Worm (Caenorhabditis elegans) whole organism, mixed stage, embryonic: ENCODE results near the gene C47D12.4.

Experiments used
- blmp-1 ChIP-seq: fragments of 150-350 bp; optimal IDR thresholded peaks from 2 replicates; lab custom pipeline; 2014; ENCODE audit warnings: missing biosample characterization, missing genetic modification characterization
- ces-1 ChIP-seq: fragments of 150-350 bp; optimal IDR thresholded peaks from 2 replicates; lab custom pipeline; 2014; ENCODE audit warnings: missing biosample characterization, missing genetic modification reagents, missing genetic modification characterization
- drap-1 ChIP-seq: fragments of 200-800 bp; sonication (Bioruptor generic); optimal IDR thresholded peaks from 3 replicates; lab custom pipeline; 2018; ENCODE audit warnings: mild to moderate bottlenecking, missing genetic modification characterization, missing compliant biosample characterization
- elt-1 ChIP-seq: sonication (generic microtip); optimal IDR thresholded peaks from 2 replicates; lab custom pipeline; 2017; ENCODE audit warnings: missing genetic modification characterization, mild to moderate bottlenecking, missing compliant biosample characterization, antibody characterized with exemption, moderate library complexity, borderline replicate concordance; ENCODE audit not compliant: insufficient read depth
- elt-3 ChIP-seq: fragments of 150-350 bp; optimal IDR thresholded peaks from 2 replicates; lab custom pipeline; 2014; ENCODE audit warnings: missing biosample characterization, missing genetic modification characterization
- hlh-1 ChIP-seq: fragments of 150-350 bp; optimal IDR thresholded peaks from 2 replicates; lab custom pipeline; 2014; ENCODE audit warnings: missing biosample characterization, missing genetic modification reagents, missing genetic modification characterization
- lin-32 ChIP-seq: fragments of 200-800 bp; sonication (Bioruptor generic); optimal IDR thresholded peaks from 2 replicates; lab custom pipeline; 2018; ENCODE audit warnings: mild to moderate bottlenecking, missing genetic modification characterization, missing compliant biosample characterization
- nhr-237 ChIP-seq: fragments of 150-350 bp; optimal IDR thresholded peaks from 2 replicates; lab custom pipeline; 2014; ENCODE audit warnings: missing biosample characterization, missing genetic modification characterization
- nhr-28 ChIP-seq: fragments of 150-350 bp; optimal IDR thresholded peaks from 2 replicates; lab custom pipeline; 2014; ENCODE audit warnings: missing biosample characterization, missing genetic modification characterization
- nhr-76 ChIP-seq: sonication (generic microtip); optimal IDR thresholded peaks from 2 replicates; lab custom pipeline; 2017; ENCODE audit warnings: missing biosample characterization, missing genetic modification characterization
- pha-4 ChIP-seq: fragments of 150-350 bp; optimal IDR thresholded peaks from 2 replicates; lab custom pipeline; 2018; ENCODE audit warnings: missing biosample characterization, missing genetic modification reagents, missing genetic modification characterization
- unc-39 ChIP-seq: fragments of 150-350 bp; optimal IDR thresholded peaks from 2 replicates; lab custom pipeline; 2014; ENCODE audit warnings: missing biosample characterization, missing genetic modification characterization
- unc-62 ChIP-seq: fragments of 150-350 bp; optimal IDR thresholded peaks from 2 replicates; lab custom pipeline; 2014; ENCODE audit warnings: missing biosample characterization, missing genetic modification reagents, missing genetic modification characterization
- ztf-11 ChIP-seq: fragments of 150-350 bp; optimal IDR thresholded peaks from 2 replicates; lab custom pipeline; 2014; ENCODE audit warnings: missing biosample characterization, missing genetic modification characterization

DNA sequence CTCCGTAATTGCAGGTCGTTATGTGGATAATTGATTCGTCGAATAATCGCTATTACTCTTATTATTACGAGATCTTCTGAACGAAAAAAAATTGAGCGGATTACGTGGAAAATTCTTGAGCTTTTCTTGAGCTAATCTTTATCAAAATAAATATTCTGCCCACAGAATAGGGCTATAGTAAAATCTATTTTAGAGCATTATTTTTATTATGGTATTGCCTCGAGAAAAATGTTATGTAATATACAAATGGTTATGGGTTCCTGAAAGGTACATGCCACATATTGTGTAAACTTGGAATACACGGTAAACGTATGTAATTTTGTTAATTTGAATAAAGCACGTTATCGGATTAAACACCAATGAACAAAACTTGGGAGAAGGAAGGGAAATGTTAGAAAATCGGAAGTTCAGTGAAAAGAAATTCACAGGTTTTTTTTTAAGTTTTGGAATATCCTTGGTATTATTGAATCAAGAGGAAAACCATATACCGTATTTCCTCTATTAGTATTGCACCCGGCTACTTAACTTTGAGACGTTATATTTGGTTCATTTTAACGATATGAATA, 44.3 kb upstream of the C47D12.4 start:
- TF ChIP-seq elt-3 (tag; lab: Kevin White, UChicago) (no peak), ces-1 (GFP tag; lab: Kevin White, UChicago) (peak; percentile 83), hlh-1 (tag; lab: Kevin White, UChicago) (no peak), unc-62 (no peak), unc-39 (tag; lab: Kevin White, UChicago) (no peak), ztf-11 (tag; lab: Kevin White, UChicago) (no peak), nhr-237 (tag; lab: Kevin White, UChicago) (peak; percentile 39), nhr-28 (tag; lab: Kevin White, UChicago) (no peak), lin-32 (no peak), elt-1 (tag; lab: Kevin White, UChicago) (no peak), pha-4 (tag; lab: Kevin White, UChicago) (no peak), nhr-76 (no peak), blmp-1 (no peak), drap-1 (GFP tag; lab: Kevin White, UChicago) (no peak)
